Worm (Caenorhabditis elegans): ENCODE results near the gene K08F8.7.

Gene K08F8.7

DNA sequence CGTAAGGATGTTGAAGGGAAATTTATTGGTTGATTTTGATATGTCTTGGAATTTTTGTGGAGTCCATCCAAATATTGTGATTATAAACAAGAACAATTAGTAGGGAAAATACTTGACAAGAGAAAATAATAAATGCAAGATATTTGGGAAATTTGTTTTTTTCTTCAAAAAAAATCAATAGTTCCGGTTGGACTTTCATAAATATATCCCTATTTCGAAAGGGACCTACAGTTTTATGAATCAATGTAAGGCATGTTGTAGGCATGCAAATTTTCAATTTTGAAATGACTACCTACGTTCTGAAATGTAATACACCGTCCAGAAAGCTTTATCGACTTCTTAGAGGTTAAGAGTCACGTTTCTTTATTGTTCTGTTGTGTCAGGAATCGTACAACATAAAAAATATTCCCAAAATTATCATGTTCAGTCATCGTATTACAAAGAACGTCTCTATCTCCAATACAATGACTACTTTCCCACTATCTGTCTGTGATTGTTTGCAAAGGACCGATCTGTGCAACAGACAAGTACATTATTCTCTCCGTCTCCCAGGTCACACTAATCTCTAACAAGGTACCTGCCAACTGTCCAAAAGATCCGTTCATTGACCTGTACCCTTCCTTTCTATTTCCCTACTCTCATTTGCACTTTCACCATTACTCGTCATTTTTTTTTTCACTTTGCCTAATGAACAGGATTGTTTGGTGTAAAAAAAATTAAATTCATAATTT, 34.8 kb upstream of the K08F8.7 start, which contains the start of gene F07H5.13 (continued):
- no peak for TF ChIP-seq fkh-10 (GFP tag; optimal IDR thresholded peaks at IDR 0.05)
- no peak for TF ChIP-seq lim-7 (GFP tag; IDR thresholded peaks at IDR 0.05)
- TF ChIP-seq nhr-10 (tag; optimal IDR thresholded peaks at IDR 0.05) = no peak
- no peak for TF ChIP-seq lin-15B (tag; optimal IDR thresholded peaks at IDR 0.05)
- TF ChIP-seq daf-19 (GFP tag; conservative IDR thresholded peaks at IDR 0.05) = no peak
- TF ChIP-seq ceh-62 (tag; optimal IDR thresholded peaks at IDR 0.05) = no peak

DNA sequence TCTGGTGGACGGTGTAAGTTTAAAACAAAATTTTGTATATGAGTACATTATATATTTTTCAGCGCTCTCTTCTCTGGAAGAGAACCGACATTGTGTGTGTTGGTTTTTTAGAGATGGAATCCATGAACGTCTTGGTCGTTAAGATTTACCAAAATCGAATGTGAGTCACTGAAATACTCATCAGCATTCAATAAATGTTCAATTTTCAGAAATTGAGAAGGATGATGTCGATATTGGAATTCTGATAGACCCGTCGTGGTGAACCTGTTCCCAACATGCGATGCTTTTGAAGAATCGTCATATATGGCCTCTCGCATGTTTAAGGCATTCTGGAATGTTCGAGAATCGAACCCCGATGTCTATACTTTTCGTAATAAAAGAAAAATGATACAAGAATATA, 33.6 kb upstream of the K08F8.7 start:
- TF ChIP-seq dve-1 (tag; optimal IDR thresholded peaks at IDR 0.05; ENCODE audit: insufficient read depth) (peak; percentile 25), D1046.2 (GFP tag; IDR thresholded peaks at IDR 0.05) (no peak), dmd-8 (GFP tag; IDR thresholded peaks at IDR 0.05) (no peak)

DNA sequence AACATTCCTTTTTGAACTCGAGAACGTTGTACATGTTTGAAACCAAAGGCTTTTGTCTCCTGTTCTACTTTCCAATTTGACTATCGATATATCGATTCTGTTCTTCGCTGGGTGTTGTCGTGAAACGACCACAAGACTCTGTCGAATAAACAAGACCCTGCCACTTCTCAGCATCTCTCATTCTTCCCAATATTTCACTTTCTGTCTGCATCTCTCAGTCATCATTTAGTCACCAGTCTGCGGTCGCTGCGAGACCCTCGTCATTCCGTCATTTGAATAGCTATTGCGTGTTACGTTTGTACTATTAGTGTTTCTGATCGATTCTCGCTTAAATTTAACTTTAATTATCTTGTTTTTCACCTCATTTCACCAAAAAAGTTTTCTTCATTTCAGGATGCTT, 32.2 kb upstream of the K08F8.7 start:
- no peak for TF ChIP-seq ces-1 (GFP tag; optimal IDR thresholded peaks at IDR 0.05)
- TF ChIP-seq egl-27 (tag; optimal IDR thresholded peaks at IDR 0.05) = no peak
- no peak for TF ChIP-seq spr-3 (GFP tag; optimal IDR thresholded peaks at IDR 0.05)
- TF ChIP-seq unc-130 (GFP tag; optimal IDR thresholded peaks at IDR 0.05) = no peak
- peak; percentile 83 for TF ChIP-seq nhr-25 (tag; optimal IDR thresholded peaks at IDR 0.05; ENCODE audit: borderline replicate concordance, insufficient read depth)
- TF ChIP-seq F44E2.7 (GFP tag; IDR thresholded peaks at IDR 0.05) = no peak
- TF ChIP-seq zip-11 (GFP tag; IDR thresholded peaks at IDR 0.05) = no peak
- TF ChIP-seq pha-4 (GFP tag; IDR thresholded peaks at IDR 0.05) = peak; percentile 62
- peak; percentile 95 for TF ChIP-seq pha-4 (tag; optimal IDR thresholded peaks at IDR 0.05)
- TF ChIP-seq dpl-1 (GFP tag; optimal IDR thresholded peaks at IDR 0.05) = peak; percentile 78
- TF ChIP-seq ceh-82 (tag; optimal IDR thresholded peaks at IDR 0.05) = no peak
- TF ChIP-seq spr-1 (tag; optimal IDR thresholded peaks at IDR 0.05) = peak; percentile 71
- no peak for TF ChIP-seq zag-1 (tag; optimal IDR thresholded peaks at IDR 0.05)
- TF ChIP-seq daf-8 (GFP tag; IDR thresholded peaks at IDR 0.05) = no peak
- TF ChIP-seq egl-43 (GFP tag; IDR thresholded peaks at IDR 0.05) = peak; percentile 81; the same call in 1 of the 2 replicates
- TF ChIP-seq ctbp-1 (GFP tag; IDR thresholded peaks at IDR 0.05) = peak; percentile 84
- TF ChIP-seq D1046.2 (GFP tag; IDR thresholded peaks at IDR 0.05) = no peak
- TF ChIP-seq mep-1 (tag; optimal IDR thresholded peaks at IDR 0.05) = peak; percentile 88
- peak; percentile 75 for TF ChIP-seq nhr-102 (tag; optimal IDR thresholded peaks at IDR 0.05)
- no peak for TF ChIP-seq nhr-237 (tag; optimal IDR thresholded peaks at IDR 0.05)
- TF ChIP-seq attf-4 (tag; optimal IDR thresholded peaks at IDR 0.05) = no peak
- peak; percentile 74 to 94 for TF ChIP-seq lsy-2 (tag; optimal IDR thresholded peaks at IDR 0.05)
- peak; percentile 94 for TF ChIP-seq hlh-11 (tag; optimal IDR thresholded peaks at IDR 0.05)
- peak in 1 of 2 experiments; percentile 22 for TF ChIP-seq ZK546.5 (tag; optimal IDR thresholded peaks at IDR 0.05)
- no peak for TF ChIP-seq Y105C5A.15 (GFP tag; IDR thresholded peaks at IDR 0.05)
- peak; percentile 58 for TF ChIP-seq snpc-1.2 (GFP tag; IDR thresholded peaks at IDR 0.05)
- peak; percentile 59 for TF ChIP-seq lin-13 (GFP tag; optimal IDR thresholded peaks at IDR 0.05)
- no peak for TF ChIP-seq snpc-4 (tag; optimal IDR thresholded peaks at IDR 0.05)
- peak; percentile 97 for TF ChIP-seq dve-1 (tag; optimal IDR thresholded peaks at IDR 0.05; ENCODE audit: insufficient read depth)
- peak; percentile 81 for TF ChIP-seq php-3 (GFP tag; IDR thresholded peaks at IDR 0.05)
- TF ChIP-seq mdt-29 (GFP tag; IDR thresholded peaks at IDR 0.05) = peak; percentile 92
- TF ChIP-seq T20F7.1 (GFP tag; optimal IDR thresholded peaks at IDR 0.05) = peak; percentile 80
- peak; percentile 22 for TF ChIP-seq pqm-1 (tag; optimal IDR thresholded peaks at IDR 0.05)
- TF ChIP-seq tra-1 (GFP tag; IDR thresholded peaks at IDR 0.05) = peak; percentile 88
- TF ChIP-seq nhr-11 (tag; optimal IDR thresholded peaks at IDR 0.05) = peak; percentile 97
- no peak for TF ChIP-seq dmd-8 (GFP tag; IDR thresholded peaks at IDR 0.05)
- TF ChIP-seq unc-62 (GFP tag; optimal IDR thresholded peaks at IDR 0.05 in 1 of 2) = peak in 1 of 2 experiments; percentile 100
- no peak for TF ChIP-seq unc-62 (tag; optimal IDR thresholded peaks at IDR 0.05)
- TF ChIP-seq mes-2 (tag; optimal IDR thresholded peaks at IDR 0.05; ENCODE audit: poor library complexity, severe bottlenecking) = peak; percentile 88
- TF ChIP-seq aly-2 (tag; optimal IDR thresholded peaks at IDR 0.05) = no peak
- peak; percentile 86 for TF ChIP-seq zfp-3 (GFP tag; conservative IDR thresholded peaks at IDR 0.05)

All from whole organism, L4 larva.